Worm (Caenorhabditis elegans) whole organism, early embryonic: Measurements from ENCODE around the gene C27D6.11.

Experiments
- ama-1 ChIP-seq: fragments of 150-350 bp; optimal IDR thresholded peaks from 2 replicates; lab custom pipeline; 2014
- hmbx-1 ChIP-seq: sonication (generic microtip); optimal IDR thresholded peaks from 2 replicates; lab custom pipeline; 2016; ENCODE audit warnings: mild to moderate bottlenecking, missing genetic modification characterization, missing compliant biosample characterization
- tra-4 ChIP-seq: sonication (generic microtip); optimal IDR thresholded peaks from 2 replicates; lab custom pipeline; 2017; ENCODE audit warnings: missing genetic modification characterization, missing compliant biosample characterization

DNA sequence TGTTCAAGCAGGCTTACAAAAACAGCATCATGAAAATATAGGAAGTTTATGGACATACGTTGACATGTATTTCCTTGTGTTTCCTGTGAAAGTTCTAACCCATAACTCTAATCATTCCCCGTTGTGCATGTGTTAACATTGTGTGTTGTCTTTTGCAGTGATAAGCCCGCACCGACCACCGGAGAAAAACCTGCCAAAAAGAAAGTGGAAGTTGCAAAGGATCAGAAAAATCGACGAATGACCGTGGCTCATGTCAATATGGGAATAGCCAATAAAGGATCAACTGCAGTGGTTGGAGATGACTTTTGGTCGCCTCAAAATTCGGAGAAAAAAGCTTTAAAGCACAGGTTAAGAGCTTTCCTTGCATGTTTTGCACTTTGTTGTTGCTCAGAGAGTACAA is 44.3 kb upstream of the C27D6.11 start:
- TF ChIP-seq tra-4 (tag; lab: Kevin White, UChicago): no peak
- no peak for TF ChIP-seq ama-1 (lab: Kevin White, UChicago)
- no peak for TF ChIP-seq hmbx-1 (tag; lab: Kevin White, UChicago)
